Worm (Caenorhabditis elegans) whole organism, L1 larva: ENCODE results near the gene cut-2.

Experiments used
- C16A3.4 ChIP-seq: fragments of 150-350 bp; optimal IDR thresholded peaks from 2 replicates; lab custom pipeline; 2014; ENCODE audit warnings: missing biosample characterization, missing genetic modification characterization
- C34B4.2 ChIP-seq: sonication (generic microtip); optimal IDR thresholded peaks from 2 replicates; lab custom pipeline; 2017; ENCODE audit warnings: mild to moderate bottlenecking, missing genetic modification characterization, missing compliant biosample characterization
- alr-1 ChIP-seq: fragments of 200-800 bp; sonication (Bioruptor generic); optimal IDR thresholded peaks from 2 replicates; lab custom pipeline; 2018; ENCODE audit warnings: borderline replicate concordance, mild to moderate bottlenecking, missing genetic modification characterization, missing compliant biosample characterization
- ama-1 ChIP-seq: fragments of 150-350 bp; optimal IDR thresholded peaks from 2 replicates; lab custom pipeline; 2014
- blmp-1 ChIP-seq: fragments of 150-350 bp; optimal IDR thresholded peaks from 2 replicates; lab custom pipeline; 2014; ENCODE audit warnings: missing biosample characterization, missing genetic modification characterization
- ceh-8 ChIP-seq: fragments of 200-800 bp; sonication (Bioruptor generic); optimal IDR thresholded peaks from 2 replicates; lab custom pipeline; 2018; ENCODE audit warnings: mild to moderate bottlenecking, missing genetic modification characterization, moderate library complexity, missing compliant biosample characterization
- ceh-82 ChIP-seq, 3 experiments: fragments of 150-350 bp in 1 of 3; sonication (generic microtip) in 2 of 3; optimal IDR thresholded peaks; 2 replicates each; lab custom pipeline; 2014 to 2017; ENCODE audit warnings: missing biosample characterization in 3 of 3, missing genetic modification characterization in 3 of 3
- ceh-88 ChIP-seq: fragments of 200-800 bp; sonication (Bioruptor generic); IDR thresholded peaks from 2 replicates; pipeline ENCODE4 v1.3.6; 2022; ENCODE audit warnings: missing genetic modification characterization, missing compliant biosample characterization
- dpl-1 ChIP-seq, 3 experiments: fragments of 150-350 bp in 2 of 3; sonication (generic microtip) in 1 of 3; optimal IDR thresholded peaks; 2 replicates each; lab custom pipeline; 2014 to 2017; ENCODE audit warnings: missing biosample characterization in 3 of 3, missing genetic modification characterization in 3 of 3, missing genetic modification reagents in 3 of 3
- dsc-1 ChIP-seq: sonication (generic microtip); optimal IDR thresholded peaks from 2 replicates; lab custom pipeline; 2016; ENCODE audit warnings: mild to moderate bottlenecking, missing genetic modification characterization, missing compliant biosample characterization
- efl-1 ChIP-seq, 4 experiments: fragments of 150-350 bp; optimal IDR thresholded peaks in 3 of 4; peaks in 1 of 4; 1 replicate in 1 of 4; 2 replicates in 3 of 4; lab custom pipeline; 2014; ENCODE audit warnings: missing biosample characterization in 2 of 4, missing genetic modification characterization in 2 of 4, missing genetic modification reagents in 2 of 4
- efl-3 ChIP-seq: fragments of 200-800 bp; sonication (Bioruptor generic); optimal IDR thresholded peaks from 2 replicates; lab custom pipeline; 2018; ENCODE audit warnings: mild to moderate bottlenecking, missing genetic modification characterization, missing compliant biosample characterization
- egl-27 ChIP-seq, 2 experiments: fragments of 150-350 bp in 1 of 2; sonication (generic microtip); optimal IDR thresholded peaks; 3 replicates each; lab custom pipeline; 2017 to 2018; ENCODE audit warnings: missing biosample characterization in 2 of 2, missing genetic modification characterization in 2 of 2, missing genetic modification reagents in 2 of 2
- ets-5 ChIP-seq: fragments of 200-800 bp; sonication (Bioruptor generic); IDR thresholded peaks from 2 replicates; pipeline ENCODE4 v1.3.6; 2022; ENCODE audit warnings: missing genetic modification characterization, missing compliant biosample characterization
- fkh-4 ChIP-seq: sonication (generic microtip); optimal IDR thresholded peaks from 2 replicates; lab custom pipeline; 2016; ENCODE audit warnings: missing compliant biosample characterization, missing genetic modification characterization, borderline replicate concordance
- fos-1 ChIP-seq: fragments of 150-350 bp; optimal IDR thresholded peaks from 2 replicates; lab custom pipeline; 2014; ENCODE audit warnings: missing biosample characterization, missing genetic modification characterization
- grh-1 ChIP-seq: fragments of 200-800 bp; sonication (Bioruptor generic); IDR thresholded peaks from 2 replicates; pipeline ENCODE4 v1.3.6; 2022; ENCODE audit warnings: missing genetic modification reagents, missing genetic modification characterization, missing compliant biosample characterization
- hlh-4 ChIP-seq: sonication (generic microtip); optimal IDR thresholded peaks from 2 replicates; lab custom pipeline; 2016; ENCODE audit warnings: mild to moderate bottlenecking, missing genetic modification characterization, missing compliant biosample characterization
- irx-1 ChIP-seq: sonication (generic microtip); optimal IDR thresholded peaks from 2 replicates; lab custom pipeline; 2016; ENCODE audit warnings: missing genetic modification characterization, missing compliant biosample characterization
- jun-1 ChIP-seq: fragments of 150-350 bp; optimal IDR thresholded peaks from 2 replicates; lab custom pipeline; 2014; ENCODE audit warnings: missing biosample characterization, missing genetic modification reagents, missing genetic modification characterization
- lin-13 ChIP-seq: fragments of 150-350 bp; optimal IDR thresholded peaks from 2 replicates; lab custom pipeline; 2014; ENCODE audit warnings: missing biosample characterization, missing genetic modification reagents, missing genetic modification characterization
- lin-14 ChIP-seq: fragments of 200-800 bp; sonication (Bioruptor generic); optimal IDR thresholded peaks from 2 replicates; lab custom pipeline; 2018; ENCODE audit warnings: mild to moderate bottlenecking, missing genetic modification characterization, moderate library complexity, missing compliant biosample characterization
- lin-15B ChIP-seq: fragments of 150-350 bp; sonication (generic microtip); optimal IDR thresholded peaks from 3 replicates; lab custom pipeline; 2014; ENCODE audit warnings: missing biosample characterization, missing genetic modification characterization
- lin-39 ChIP-seq: fragments of 150-350 bp; optimal IDR thresholded peaks from 2 replicates; lab custom pipeline; 2014; ENCODE audit warnings: missing biosample characterization, missing genetic modification reagents, missing genetic modification characterization
- lsy-2 ChIP-seq, 2 experiments: fragments of 150-350 bp; optimal IDR thresholded peaks; 2 replicates each; lab custom pipeline; 2014; ENCODE audit warnings: missing biosample characterization in 2 of 2, missing genetic modification characterization in 2 of 2
- mab-9 ChIP-seq: fragments of 200-800 bp; sonication (Bioruptor generic); IDR thresholded peaks from 2 replicates; pipeline ENCODE4 v1.3.6; 2022; ENCODE audit warnings: missing genetic modification reagents, missing genetic modification characterization, missing compliant biosample characterization
- mef-2 ChIP-seq: fragments of 150-350 bp; optimal IDR thresholded peaks from 2 replicates; lab custom pipeline; 2014; ENCODE audit warnings: missing biosample characterization, missing genetic modification characterization
- mep-1 ChIP-seq: fragments of 150-350 bp; optimal IDR thresholded peaks from 2 replicates; lab custom pipeline; 2014; ENCODE audit warnings: missing biosample characterization, missing genetic modification characterization
- nhr-11 ChIP-seq: fragments of 150-350 bp; optimal IDR thresholded peaks from 2 replicates; lab custom pipeline; 2014; ENCODE audit warnings: missing biosample characterization, missing genetic modification characterization
- nhr-12 ChIP-seq: sonication (generic microtip); optimal IDR thresholded peaks from 2 replicates; lab custom pipeline; 2017; ENCODE audit warnings: missing biosample characterization, missing genetic modification characterization
- nhr-28 ChIP-seq: fragments of 150-350 bp; optimal IDR thresholded peaks from 2 replicates; lab custom pipeline; 2014; ENCODE audit warnings: missing biosample characterization, missing genetic modification characterization
- nhr-71 ChIP-seq: sonication (generic microtip); optimal IDR thresholded peaks from 2 replicates; lab custom pipeline; 2016; ENCODE audit warnings: mild to moderate bottlenecking, missing genetic modification characterization, moderate library complexity, missing compliant biosample characterization
- nhr-76 ChIP-seq: sonication (generic microtip); optimal IDR thresholded peaks from 2 replicates; lab custom pipeline; 2017; ENCODE audit warnings: missing biosample characterization, missing genetic modification characterization
- nhr-77 ChIP-seq: fragments of 150-350 bp; optimal IDR thresholded peaks from 2 replicates; lab custom pipeline; 2014; ENCODE audit warnings: missing biosample characterization, missing genetic modification characterization
- nhr-84 ChIP-seq: sonication (generic microtip); optimal IDR thresholded peaks from 2 replicates; lab custom pipeline; 2017; ENCODE audit warnings: missing biosample characterization, missing genetic modification characterization
- nhr-90 ChIP-seq: sonication (generic microtip); optimal IDR thresholded peaks from 2 replicates; lab custom pipeline; 2016; ENCODE audit warnings: mild to moderate bottlenecking, missing genetic modification characterization, missing compliant biosample characterization; ENCODE audit not compliant: poor library complexity
- pag-3 ChIP-seq: sonication (generic microtip); optimal IDR thresholded peaks from 2 replicates; lab custom pipeline; 2017; ENCODE audit warnings: missing genetic modification characterization, mild to moderate bottlenecking, missing compliant biosample characterization, antibody characterized with exemption, borderline replicate concordance; ENCODE audit not compliant: insufficient read depth
- pqm-1 ChIP-seq: sonication (generic microtip); optimal IDR thresholded peaks from 3 replicates; lab custom pipeline; 2017; ENCODE audit warnings: missing biosample characterization, missing genetic modification characterization
- rnt-1 ChIP-seq: sonication (generic microtip); optimal IDR thresholded peaks from 2 replicates; lab custom pipeline; 2016; ENCODE audit warnings: mild to moderate bottlenecking, missing genetic modification characterization, moderate library complexity, missing compliant biosample characterization
- skn-1 ChIP-seq: fragments of 150-350 bp; optimal IDR thresholded peaks from 2 replicates; lab custom pipeline; 2014; ENCODE audit warnings: missing biosample characterization, missing genetic modification characterization
- snpc-4 ChIP-seq: fragments of 150-350 bp; optimal IDR thresholded peaks from 2 replicates; lab custom pipeline; 2014; ENCODE audit warnings: missing biosample characterization, missing genetic modification characterization
- snu-23 ChIP-seq: sonication (generic microtip); optimal IDR thresholded peaks from 2 replicates; lab custom pipeline; 2016; ENCODE audit warnings: missing genetic modification characterization, missing compliant biosample characterization
- sox-4 ChIP-seq: sonication (generic microtip); optimal IDR thresholded peaks from 2 replicates; lab custom pipeline; 2016; ENCODE audit warnings: missing genetic modification characterization, missing compliant biosample characterization
- sptf-1 ChIP-seq: fragments of 150-350 bp; optimal IDR thresholded peaks from 2 replicates; lab custom pipeline; 2014; ENCODE audit warnings: missing biosample characterization, missing genetic modification characterization
- sup-37 ChIP-seq: fragments of 200-800 bp; sonication (Bioruptor generic); optimal IDR thresholded peaks from 2 replicates; lab custom pipeline; 2018; ENCODE audit warnings: mild to moderate bottlenecking, missing genetic modification characterization, missing compliant biosample characterization
- swsn-7 ChIP-seq: sonication (generic microtip); optimal IDR thresholded peaks from 2 replicates; lab custom pipeline; 2016; ENCODE audit warnings: missing genetic modification characterization, missing compliant biosample characterization
- tlp-1 ChIP-seq: fragments of 150-350 bp; optimal IDR thresholded peaks from 2 replicates; lab custom pipeline; 2014; ENCODE audit warnings: missing biosample characterization, missing genetic modification characterization
- unc-130 ChIP-seq: fragments of 150-350 bp; optimal IDR thresholded peaks from 2 replicates; lab custom pipeline; 2017; ENCODE audit warnings: missing biosample characterization, missing genetic modification characterization, inconsistent platforms
- unc-62 ChIP-seq: fragments of 150-350 bp; optimal IDR thresholded peaks from 2 replicates; lab custom pipeline; 2014; ENCODE audit warnings: missing biosample characterization, missing genetic modification reagents, missing genetic modification characterization
- unc-98 ChIP-seq: fragments of 200-800 bp; sonication (Bioruptor generic); IDR thresholded peaks from 2 replicates; pipeline ENCODE4 v1.3.6; 2022; ENCODE audit warnings: missing genetic modification characterization, missing compliant biosample characterization
- vab-15 ChIP-seq: sonication (generic microtip); optimal IDR thresholded peaks from 2 replicates; lab custom pipeline; 2017; ENCODE audit warnings: missing genotype, mild to moderate bottlenecking, missing genetic modification characterization, missing compliant biosample characterization
- zip-4 ChIP-seq: fragments of 200-800 bp; sonication (Bioruptor generic); optimal IDR thresholded peaks from 2 replicates; lab custom pipeline; 2018; ENCODE audit warnings: mild to moderate bottlenecking, missing genetic modification characterization, moderate library complexity, missing compliant biosample characterization
- ztf-11 ChIP-seq, 2 experiments: sonication (generic microtip); optimal IDR thresholded peaks; 2 replicates each; lab custom pipeline; 2016 to 2017; ENCODE audit warnings: missing genetic modification characterization in 2 of 2, missing biosample characterization in 1 of 2, missing compliant biosample characterization in 1 of 2
- ztf-4 ChIP-seq: fragments of 150-350 bp; optimal IDR thresholded peaks from 2 replicates; lab custom pipeline; 2014; ENCODE audit warnings: missing biosample characterization, missing genetic modification characterization

Gene cut-2

ce11 chrV:13464123-13464522 lies 49.4 kb downstream of the cut-2 start:
- TF ChIP-seq nhr-71 (tag; lab: Kevin White, UChicago) (peak; percentile 20), pag-3 (tag; lab: Kevin White, UChicago) (no peak), ama-1 (lab: Kevin White, UChicago) (no peak), fkh-4 (no peak), lin-13 (no peak), jun-1 (tag; lab: Kevin White, UChicago) (no peak), nhr-84 (tag; lab: Kevin White, UChicago) (no peak), vab-15 (tag; lab: Kevin White, UChicago) (no peak), ceh-8 (GFP tag; lab: Kevin White, UChicago) (no peak), ztf-11 (tag; optimal IDR thresholded peaks at IDR 0.05; lab: Kevin White, UChicago) (no peak), nhr-77 (tag; lab: Kevin White, UChicago) (no peak), hlh-4 (no peak), lin-14 (GFP tag; lab: Kevin White, UChicago) (peak; percentile 65), snu-23 (GFP tag; lab: Kevin White, UChicago) (peak; percentile 4), nhr-90 (no peak), tlp-1 (tag; lab: Kevin White, UChicago) (no peak), ztf-4 (no peak), fos-1 (no peak), C16A3.4 (tag; lab: Kevin White, UChicago) (no peak), nhr-28 (tag; lab: Kevin White, UChicago) (no peak), dpl-1 (GFP tag; optimal IDR thresholded peaks at IDR 0.05; lab: Kevin White, UChicago) (peak in 1 of 3 experiments; percentile 1), skn-1 (tag; lab: Kevin White, UChicago) (peak; percentile 73), mab-9 (GFP tag; lab: Robert Waterston, UW) (no peak), dsc-1 (no peak), unc-98 (GFP tag; lab: Robert Waterston, UW) (no peak), rnt-1 (tag; lab: Kevin White, UChicago) (peak; percentile 1), sptf-1 (no peak), sox-4 (tag; lab: Kevin White, UChicago) (no peak), mep-1 (no peak), ceh-82 (tag; optimal IDR thresholded peaks at IDR 0.05; lab: Kevin White, UChicago) (no peak), nhr-12 (tag; lab: Kevin White, UChicago) (no peak), mef-2 (tag; lab: Kevin White, UChicago) (no peak), pqm-1 (tag; lab: Kevin White, UChicago) (no peak), efl-1 (optimal IDR thresholded peaks at IDR 0.05; lab: Kevin White, UChicago) (no peak), efl-1 (GFP tag; optimal IDR thresholded peaks at IDR 0.05 in 1 of 2; lab: Kevin White, UChicago) (no peak), irx-1 (tag; lab: Kevin White, UChicago) (no peak), lin-39 (tag; lab: Kevin White, UChicago) (no peak), efl-3 (GFP tag; lab: Kevin White, UChicago) (no peak), grh-1 (no peak), ceh-88 (GFP tag; lab: Robert Waterston, UW) (no peak), nhr-11 (tag; lab: Kevin White, UChicago) (no peak), unc-130 (tag; lab: Kevin White, UChicago) (no peak), unc-62 (GFP tag; lab: Kevin White, UChicago) (no peak), C34B4.2 (tag; lab: Kevin White, UChicago) (no peak), alr-1 (tag; lab: Kevin White, UChicago) (no peak), nhr-76 (tag; lab: Kevin White, UChicago) (no peak), swsn-7 (tag; lab: Kevin White, UChicago) (no peak), lsy-2 (tag; optimal IDR thresholded peaks at IDR 0.05; lab: Kevin White, UChicago) (peak in 1 of 2 experiments; percentile 8), ets-5 (no peak), lin-15B (tag; lab: Kevin White, UChicago) (no peak), egl-27 (tag; optimal IDR thresholded peaks at IDR 0.05; lab: Kevin White, UChicago) (no peak), zip-4 (GFP tag; lab: Kevin White, UChicago) (no peak), sup-37 (GFP tag; lab: Kevin White, UChicago) (no peak), snpc-4 (tag; lab: Kevin White, UChicago) (no peak), blmp-1 (tag; lab: Kevin White, UChicago) (peak; percentile 35)
